Worm (Caenorhabditis elegans) whole organism, mixed stage, embryonic: ENCODE results near the gene rei-2.

Experiments
- M03D4.4 ChIP-seq: sonication (generic microtip); optimal IDR thresholded peaks from 2 replicates; lab custom pipeline; 2017; ENCODE audit warnings: mild to moderate bottlenecking, missing genetic modification characterization, missing compliant biosample characterization
- bed-3 ChIP-seq: fragments of 200-800 bp; sonication (Bioruptor generic); optimal IDR thresholded peaks from 3 replicates; lab custom pipeline; 2018; ENCODE audit warnings: mild to moderate bottlenecking, missing genetic modification characterization, moderate library complexity, missing compliant biosample characterization
- blmp-1 ChIP-seq: fragments of 150-350 bp; optimal IDR thresholded peaks from 2 replicates; lab custom pipeline; 2014; ENCODE audit warnings: missing biosample characterization, missing genetic modification characterization
- ceh-39 ChIP-seq: fragments of 150-350 bp; optimal IDR thresholded peaks from 2 replicates; lab custom pipeline; 2014; ENCODE audit warnings: missing biosample characterization, missing genetic modification characterization
- ceh-43 ChIP-seq: fragments of 200-800 bp; sonication (Bioruptor generic); optimal IDR thresholded peaks from 2 replicates; lab custom pipeline; 2018; ENCODE audit warnings: mild to moderate bottlenecking, missing genetic modification characterization, moderate library complexity, missing compliant biosample characterization
- ceh-83 ChIP-seq: fragments of 200-800 bp; sonication (Bioruptor generic); optimal IDR thresholded peaks from 2 replicates; lab custom pipeline; 2018; ENCODE audit warnings: mild to moderate bottlenecking, missing genetic modification characterization, missing compliant biosample characterization
- ces-1 ChIP-seq: fragments of 150-350 bp; optimal IDR thresholded peaks from 2 replicates; lab custom pipeline; 2014; ENCODE audit warnings: missing biosample characterization, missing genetic modification reagents, missing genetic modification characterization
- cnd-1 ChIP-seq: fragments of 200-800 bp; sonication (Bioruptor generic); optimal IDR thresholded peaks from 2 replicates; lab custom pipeline; 2018; ENCODE audit warnings: mild to moderate bottlenecking, missing genetic modification characterization, missing compliant biosample characterization
- drap-1 ChIP-seq: fragments of 200-800 bp; sonication (Bioruptor generic); optimal IDR thresholded peaks from 3 replicates; lab custom pipeline; 2018; ENCODE audit warnings: mild to moderate bottlenecking, missing genetic modification characterization, missing compliant biosample characterization
- elt-1 ChIP-seq: sonication (generic microtip); optimal IDR thresholded peaks from 2 replicates; lab custom pipeline; 2017; ENCODE audit warnings: missing genetic modification characterization, mild to moderate bottlenecking, missing compliant biosample characterization, antibody characterized with exemption, moderate library complexity, borderline replicate concordance; ENCODE audit not compliant: insufficient read depth
- elt-3 ChIP-seq: fragments of 150-350 bp; optimal IDR thresholded peaks from 2 replicates; lab custom pipeline; 2014; ENCODE audit warnings: missing biosample characterization, missing genetic modification characterization
- ham-2 ChIP-seq: fragments of 200-800 bp; sonication (Bioruptor generic); optimal IDR thresholded peaks from 2 replicates; lab custom pipeline; 2018; ENCODE audit warnings: mild to moderate bottlenecking, missing genetic modification characterization, missing compliant biosample characterization
- hlh-1 ChIP-seq: fragments of 150-350 bp; optimal IDR thresholded peaks from 2 replicates; lab custom pipeline; 2014; ENCODE audit warnings: missing biosample characterization, missing genetic modification reagents, missing genetic modification characterization
- lin-13 ChIP-seq: fragments of 150-350 bp; optimal IDR thresholded peaks from 2 replicates; lab custom pipeline; 2014; ENCODE audit warnings: missing biosample characterization, missing genetic modification characterization
- lin-32 ChIP-seq: fragments of 200-800 bp; sonication (Bioruptor generic); optimal IDR thresholded peaks from 2 replicates; lab custom pipeline; 2018; ENCODE audit warnings: mild to moderate bottlenecking, missing genetic modification characterization, missing compliant biosample characterization
- mep-1 ChIP-seq: fragments of 150-350 bp; optimal IDR thresholded peaks from 2 replicates; lab custom pipeline; 2017; ENCODE audit warnings: missing biosample characterization, missing genetic modification reagents, missing genetic modification characterization, inconsistent platforms
- mls-2 ChIP-seq: sonication (generic microtip); optimal IDR thresholded peaks from 2 replicates; lab custom pipeline; 2016; ENCODE audit warnings: mild to moderate bottlenecking, missing genetic modification characterization, moderate library complexity, missing compliant biosample characterization
- nhr-12 ChIP-seq: fragments of 150-350 bp; optimal IDR thresholded peaks from 2 replicates; lab custom pipeline; 2014; ENCODE audit warnings: missing biosample characterization, missing genetic modification characterization
- nhr-2 ChIP-seq: fragments of 150-350 bp; optimal IDR thresholded peaks from 2 replicates; lab custom pipeline; 2014; ENCODE audit warnings: missing biosample characterization, missing genetic modification characterization
- nhr-237 ChIP-seq: fragments of 150-350 bp; optimal IDR thresholded peaks from 2 replicates; lab custom pipeline; 2014; ENCODE audit warnings: missing biosample characterization, missing genetic modification characterization
- nhr-28 ChIP-seq: fragments of 150-350 bp; optimal IDR thresholded peaks from 2 replicates; lab custom pipeline; 2014; ENCODE audit warnings: missing biosample characterization, missing genetic modification characterization
- nhr-76 ChIP-seq: sonication (generic microtip); optimal IDR thresholded peaks from 2 replicates; lab custom pipeline; 2017; ENCODE audit warnings: missing biosample characterization, missing genetic modification characterization
- pha-4 ChIP-seq: fragments of 150-350 bp; optimal IDR thresholded peaks from 2 replicates; lab custom pipeline; 2018; ENCODE audit warnings: missing biosample characterization, missing genetic modification reagents, missing genetic modification characterization
- sem-2 ChIP-seq: fragments of 200-800 bp; sonication (Bioruptor generic); optimal IDR thresholded peaks from 2 replicates; lab custom pipeline; 2018; ENCODE audit warnings: mild to moderate bottlenecking, missing genetic modification characterization, missing compliant biosample characterization
- snpc-4 ChIP-seq: fragments of 150-350 bp; optimal IDR thresholded peaks from 2 replicates; lab custom pipeline; 2014; ENCODE audit warnings: missing biosample characterization, missing genetic modification characterization
- sptf-1 ChIP-seq: sonication (generic microtip); optimal IDR thresholded peaks from 2 replicates; lab custom pipeline; 2017; ENCODE audit warnings: mild to moderate bottlenecking, missing genetic modification characterization, moderate library complexity, missing compliant biosample characterization
- tbx-8 ChIP-seq: fragments of 200-800 bp; sonication (Bioruptor generic); optimal IDR thresholded peaks from 2 replicates; lab custom pipeline; 2018; ENCODE audit warnings: mild to moderate bottlenecking, missing genetic modification characterization, moderate library complexity, missing compliant biosample characterization
- unc-120 ChIP-seq: sonication (generic microtip); optimal IDR thresholded peaks from 2 replicates; lab custom pipeline; 2017; ENCODE audit warnings: missing genetic modification characterization, missing compliant biosample characterization; ENCODE audit not compliant: poor library complexity, severe bottlenecking
- unc-62 ChIP-seq: fragments of 150-350 bp; optimal IDR thresholded peaks from 2 replicates; lab custom pipeline; 2014; ENCODE audit warnings: missing biosample characterization, missing genetic modification reagents, missing genetic modification characterization
- zip-8 ChIP-seq: fragments of 150-350 bp; optimal IDR thresholded peaks from 2 replicates; lab custom pipeline; 2014; ENCODE audit warnings: missing biosample characterization, missing genetic modification characterization
- ztf-11 ChIP-seq: fragments of 150-350 bp; optimal IDR thresholded peaks from 2 replicates; lab custom pipeline; 2014; ENCODE audit warnings: missing biosample characterization, missing genetic modification characterization

Gene rei-2

DNA sequence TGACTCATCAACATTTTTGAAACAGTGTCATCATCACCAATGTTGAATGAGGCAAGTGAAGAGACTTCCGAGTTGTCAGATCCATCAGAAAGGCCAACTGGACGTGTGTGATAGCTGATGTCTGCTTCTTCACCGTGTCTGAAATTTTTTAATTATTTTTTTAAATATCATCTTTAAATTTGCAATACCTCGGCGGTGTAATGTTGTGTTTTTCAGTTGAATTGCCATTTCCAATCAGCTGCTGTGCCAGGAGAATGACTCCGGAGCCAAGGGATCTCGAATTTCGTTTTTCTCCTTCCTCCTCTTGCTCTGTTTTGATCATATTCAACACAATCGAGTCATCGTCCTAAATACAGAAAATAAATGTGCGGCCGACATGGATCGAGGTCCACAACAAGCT lies 2.9 kb downstream of the rei-2 start:
- TF ChIP-seq ceh-39 (tag; lab: Kevin White, UChicago) (no peak), elt-1 (no peak), blmp-1 (tag; lab: Kevin White, UChicago) (no peak), nhr-237 (tag; lab: Kevin White, UChicago) (no peak), ceh-43 (GFP tag; lab: Kevin White, UChicago) (no peak), sem-2 (no peak), mep-1 (tag; lab: Kevin White, UChicago) (no peak), M03D4.4 (tag; lab: Kevin White, UChicago) (no peak)
- TF ChIP-seq, all 35 proteins: peak for 0

DNA sequence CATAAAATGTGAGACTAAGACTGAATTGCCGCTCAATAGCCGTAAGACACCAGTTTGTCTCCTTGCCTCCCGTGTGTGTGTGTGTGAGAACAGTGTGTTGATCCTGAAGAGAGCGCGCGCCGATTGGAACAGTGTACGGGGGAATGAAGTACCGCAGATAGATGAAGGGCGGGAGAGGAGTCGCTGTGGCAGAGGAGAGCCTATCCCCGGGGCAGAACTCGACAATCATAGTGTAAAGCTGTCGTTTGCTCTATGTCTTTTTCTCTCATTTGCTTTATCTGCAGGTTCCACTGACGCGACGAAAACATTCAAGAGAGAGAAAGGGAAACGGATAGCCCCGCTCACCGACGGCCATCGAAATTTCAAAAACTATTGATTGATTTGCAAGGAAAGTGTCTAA lies 6.0 kb downstream of the rei-2 start:
- no peak for TF ChIP-seq ces-1
- peak; percentile 37 for TF ChIP-seq hlh-1
- TF ChIP-seq nhr-12 (tag; lab: Kevin White, UChicago) = no peak
- TF ChIP-seq drap-1 = peak; percentile 30
- TF ChIP-seq M03D4.4 (tag; lab: Kevin White, UChicago) = peak; percentile 45
- TF ChIP-seq snpc-4 = no peak
- peak; percentile 64 for TF ChIP-seq unc-62 (GFP tag; lab: Kevin White, UChicago)
- no peak for TF ChIP-seq elt-3 (tag; lab: Kevin White, UChicago)
- peak; percentile 95 for TF ChIP-seq unc-120 (tag; lab: Kevin White, UChicago)
- no peak for TF ChIP-seq sptf-1 (tag; lab: Kevin White, UChicago)
- TF ChIP-seq bed-3 (GFP tag; lab: Kevin White, UChicago) = no peak
- TF ChIP-seq ceh-39 (tag; lab: Kevin White, UChicago) = no peak
- no peak for TF ChIP-seq nhr-28
- TF ChIP-seq blmp-1 (tag; lab: Kevin White, UChicago) = no peak
- TF ChIP-seq zip-8 (tag; lab: Kevin White, UChicago) = no peak
- no peak for TF ChIP-seq nhr-2 (tag; lab: Kevin White, UChicago)
- no peak for TF ChIP-seq sem-2
- TF ChIP-seq ztf-11 (tag; lab: Kevin White, UChicago) = no peak
- peak; percentile 24 for TF ChIP-seq mep-1 (tag; lab: Kevin White, UChicago)
- TF ChIP-seq pha-4 = no peak

DNA sequence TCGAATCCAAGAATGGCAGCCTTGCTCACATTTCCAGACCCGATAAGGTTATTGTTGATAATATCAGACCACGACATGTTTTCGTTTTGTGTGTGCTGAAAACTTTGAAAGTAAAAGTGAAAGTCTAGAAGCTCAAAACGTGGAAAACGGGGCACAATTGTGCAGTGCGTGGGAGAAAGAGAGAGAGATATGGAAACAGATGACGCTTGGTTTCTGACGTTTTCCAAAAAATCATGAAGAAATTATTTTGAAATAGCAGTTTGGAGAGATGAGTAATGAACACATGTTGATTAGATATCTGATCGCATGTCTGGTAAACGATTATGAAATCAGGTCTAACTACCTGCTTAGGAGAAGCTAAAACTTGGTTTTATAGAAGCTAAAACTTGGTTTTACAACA lies 7.4 kb downstream of the rei-2 start, which contains the start of gene pfn-3:
Gene pfn-3, minus strand, starts transcription at position 101 of the 400 bp plus-strand sequence.
- TF ChIP-seq nhr-12 (tag; lab: Kevin White, UChicago) (no peak), nhr-237 (tag; lab: Kevin White, UChicago) (no peak), hlh-1 (peak; percentile 33), mep-1 (tag; lab: Kevin White, UChicago) (no peak), ceh-39 (tag; lab: Kevin White, UChicago) (no peak), unc-62 (GFP tag; lab: Kevin White, UChicago) (peak; percentile 14), unc-120 (tag; lab: Kevin White, UChicago) (peak; percentile 45)

- TF ChIP-seq lin-32 (GFP tag; lab: Kevin White, UChicago) = no peak
- TF ChIP-seq ham-2 (GFP tag; lab: Kevin White, UChicago) = no peak
- TF ChIP-seq bed-3 (GFP tag; lab: Kevin White, UChicago) = no peak
- no peak for TF ChIP-seq tbx-8 (GFP tag; lab: Kevin White, UChicago)
- no peak for TF ChIP-seq ces-1
- no peak for TF ChIP-seq nhr-76 (tag; lab: Kevin White, UChicago)
- no peak for TF ChIP-seq ztf-11 (tag; lab: Kevin White, UChicago)
- TF ChIP-seq elt-3 (tag; lab: Kevin White, UChicago) = no peak
- no peak for TF ChIP-seq hlh-1
- no peak for TF ChIP-seq zip-8 (tag; lab: Kevin White, UChicago)
- no peak for TF ChIP-seq nhr-12 (tag; lab: Kevin White, UChicago)
- no peak for TF ChIP-seq unc-62 (GFP tag; lab: Kevin White, UChicago)
- no peak for TF ChIP-seq ceh-83 (GFP tag; lab: Kevin White, UChicago)
- TF ChIP-seq sptf-1 (tag; lab: Kevin White, UChicago) = no peak
- no peak for TF ChIP-seq unc-120 (tag; lab: Kevin White, UChicago)
- TF ChIP-seq sem-2 = no peak
- TF ChIP-seq ceh-43 (GFP tag; lab: Kevin White, UChicago) = no peak
- no peak for TF ChIP-seq mls-2 (tag; lab: Kevin White, UChicago)
- no peak for TF ChIP-seq lin-13
Observed at ce11 chrX:1072152-1072551, 15.8 kb downstream of the rei-2 start, which contains the start of gene lim-6. lim-6 (plus strand) TSS chrX:1072452.

- TF ChIP-seq nhr-2 (tag; lab: Kevin White, UChicago) (no peak), cnd-1 (peak; percentile 13), lin-32 (GFP tag; lab: Kevin White, UChicago) (peak; percentile 76), hlh-1 (no peak)
Observed at ce11 chrX:1068986-1069385, 19.0 kb downstream of the rei-2 start, which contains the start of gene mksr-1. mksr-1 (minus strand) TSS chrX:1069129.
